Fruit fly (Drosophila melanogaster) whole organism, wandering third instar larva: ENCODE data around the gene CG13924.

Experiments used
- Abd-B ChIP-seq: fragments of >200 bp; optimal IDR thresholded peaks from 2 replicates; lab custom pipeline; 2017; ENCODE audit warnings: missing biosample characterization, missing genetic modification characterization
- GATAd ChIP-seq: sonication (Bioruptor generic); optimal IDR thresholded peaks from 2 replicates; lab custom pipeline; 2016; ENCODE audit warnings: missing biosample characterization, missing genetic modification characterization
- Myc ChIP-seq: fragments of >200 bp; optimal IDR thresholded peaks from 2 replicates; lab custom pipeline; 2017
- Sp1 ChIP-seq: fragments of 200-800 bp; sonication (Bioruptor generic); optimal IDR thresholded peaks from 3 replicates; lab custom pipeline; 2019; ENCODE audit warnings: missing biosample characterization, mild to moderate bottlenecking, missing genetic modification characterization, moderate library complexity
- brk ChIP-seq: fragments of 200-800 bp; sonication (Bioruptor generic); optimal IDR thresholded peaks from 2 replicates; lab custom pipeline; 2016; ENCODE audit warnings: missing biosample characterization, mild to moderate bottlenecking, missing genetic modification characterization
- foxo ChIP-seq, 2 experiments: fragments of 200-800 bp; sonication (Bioruptor generic); optimal IDR thresholded peaks; 2 replicates in 1 of 2; 3 replicates in 1 of 2; lab custom pipeline; 2016 to 2017; ENCODE audit warnings: missing biosample characterization in 2 of 2, missing genetic modification characterization in 2 of 2
- jim ChIP-seq: fragments of 175-275, 200-325 bp; sonication (Bioruptor generic); optimal IDR thresholded peaks from 2 replicates; lab custom pipeline; 2016; ENCODE audit warnings: missing biosample characterization, mild to moderate bottlenecking, missing genetic modification characterization
- pan ChIP-seq: fragments of >200 bp; optimal IDR thresholded peaks from 2 replicates; lab custom pipeline; 2017
- psq ChIP-seq: fragments of 200-800 bp; sonication (Bioruptor generic); optimal IDR thresholded peaks from 3 replicates; lab custom pipeline; 2017; ENCODE audit warnings: missing biosample characterization, mild to moderate bottlenecking, missing genetic modification characterization, moderate library complexity
- usp ChIP-seq: fragments of >200 bp; optimal IDR thresholded peaks from 2 replicates; lab custom pipeline; 2017; ENCODE audit warnings: missing biosample characterization, missing genetic modification characterization
- woc ChIP-seq: sonication (Bioruptor generic); optimal IDR thresholded peaks from 2 replicates; lab custom pipeline; 2016; ENCODE audit warnings: missing biosample characterization, mild to moderate bottlenecking, missing genetic modification characterization

DNA sequence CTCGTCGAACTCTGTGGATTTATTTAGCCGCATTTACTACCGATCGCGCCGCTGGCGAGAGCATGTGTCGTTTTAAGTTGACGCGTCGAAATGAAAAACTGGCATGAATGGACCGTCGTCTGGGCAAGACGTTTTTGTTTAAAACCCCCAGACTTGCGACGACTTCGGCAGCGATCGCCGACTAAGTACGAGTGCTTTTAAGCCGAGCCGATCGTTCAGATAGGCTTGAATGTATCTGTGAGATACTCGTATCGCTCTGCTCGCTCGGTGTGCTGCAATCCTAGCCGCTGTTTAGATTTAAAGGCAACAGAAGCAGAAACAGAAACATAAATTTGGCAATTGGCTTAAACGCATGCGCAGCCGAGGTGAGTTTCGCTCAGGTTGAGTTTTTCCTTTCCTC is 40.3 kb downstream of the CG13924 start, which contains the start of gene dsb:
- TF ChIP-seq brk (no peak), pan (lab: Kevin White, UChicago) (no peak), woc (GFP tag; lab: Kevin White, UChicago) (no peak), psq (GFP tag; lab: Kevin White, UChicago) (no peak), Abd-B (GFP tag; lab: Kevin White, UChicago) (no peak), Myc (lab: Kevin White, UChicago) (no peak), jim (GFP tag; lab: Kevin White, UChicago) (no peak), usp (GFP tag; lab: Kevin White, UChicago) (no peak), Sp1 (GFP tag; lab: Kevin White, UChicago) (no peak), GATAd (GFP tag; lab: Kevin White, UChicago) (no peak), foxo (GFP tag; optimal IDR thresholded peaks at IDR 0.05; lab: Kevin White, UChicago) (no peak)
